Fruit fly (Drosophila melanogaster) whole organism: ENCODE results near the gene Snapin.

Experiments used
- CG8478 ChIP-seq: fragments of >200 bp; optimal IDR thresholded peaks from 2 replicates; lab custom pipeline; 2018; ENCODE audit warnings: inconsistent platforms
- pan ChIP-seq: fragments of >200 bp; optimal IDR thresholded peaks from 2 replicates; lab custom pipeline; 2017
- psq ChIP-seq: fragments of >200 bp; optimal IDR thresholded peaks from 2 replicates; lab custom pipeline; 2017
- usp ChIP-seq: fragments of >200 bp; optimal IDR thresholded peaks from 2 replicates; lab custom pipeline; 2017; ENCODE audit warnings: missing biosample characterization, missing genetic modification characterization, mixed read lengths

dm6 chr2L:2765659-2766373 lies 6.3 kb upstream of the Snapin start, which contains the start of the genes Snx21 and aph-1:
- no peak for TF ChIP-seq pan (lab: Kevin White, UChicago)
- no peak for TF ChIP-seq psq (lab: Kevin White, UChicago)
- no peak for TF ChIP-seq CG8478
- no peak for TF ChIP-seq usp (GFP tag; lab: Kevin White, UChicago)
